Fruit fly (Drosophila melanogaster): ENCODE data around the gene AOX3.

AOX3 gene

DNA sequence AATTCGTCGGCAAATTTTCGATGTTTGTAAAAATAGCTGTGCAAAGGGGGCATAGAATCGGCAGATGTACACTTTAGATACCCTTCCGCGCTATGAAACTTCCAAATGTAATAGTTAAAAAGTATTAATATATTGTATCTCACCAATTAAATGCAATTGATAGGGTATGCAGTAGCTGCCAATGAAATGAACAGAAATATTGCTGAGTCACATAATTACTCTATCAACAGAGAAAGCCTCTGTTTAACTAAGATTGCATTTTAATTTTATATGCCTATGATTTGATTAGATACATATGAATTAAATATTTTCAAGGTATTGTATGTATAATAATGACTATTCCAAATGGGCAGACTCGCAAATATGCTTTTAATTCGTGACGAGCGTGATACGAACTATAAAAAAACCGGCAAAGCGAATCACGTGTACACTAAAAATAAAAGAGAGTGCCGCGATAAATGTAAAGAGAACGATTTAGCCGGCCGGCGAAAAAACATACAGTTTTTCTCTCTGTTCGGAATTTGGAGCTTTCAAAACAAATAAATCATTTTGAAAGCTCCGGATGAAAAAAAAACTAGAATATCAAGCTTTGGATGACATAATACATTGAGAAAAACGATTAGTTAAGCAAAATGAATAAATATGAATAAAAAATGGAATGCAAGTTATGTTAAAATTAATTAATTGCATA is at the start of gene AOX3 (continued):
- TF ChIP-seq Fer3 (tag; optimal IDR thresholded peaks at IDR 0.05) (no peak), vnd (GFP tag; IDR thresholded peaks at IDR 0.05; ENCODE audit: partially characterized antibody) (no peak), CG13296 (GFP tag; optimal IDR thresholded peaks at IDR 0.05) (no peak), CG12391 (tag; optimal IDR thresholded peaks at IDR 0.05) (no peak), row (GFP tag; IDR thresholded peaks at IDR 0.05) (peak; percentile 62), pzg (GFP tag; optimal IDR thresholded peaks at IDR 0.05) (no peak), jing (GFP tag; optimal IDR thresholded peaks at IDR 0.05) (no peak), odd (GFP tag; optimal IDR thresholded peaks at IDR 0.05) (no peak), sqz (GFP tag; optimal IDR thresholded peaks at IDR 0.05) (peak; percentile 37), bsh (GFP tag; optimal IDR thresholded peaks at IDR 0.05) (no peak), CG8765 (GFP tag; IDR thresholded peaks at IDR 0.05) (no peak), ind (GFP tag; optimal IDR thresholded peaks at IDR 0.05) (no peak), C15 (GFP tag; IDR thresholded peaks at IDR 0.05) (no peak), Oli (tag; optimal IDR thresholded peaks at IDR 0.05) (no peak), Trl (optimal IDR thresholded peaks at IDR 0.05) (peak; percentile 5 to 42), Trl (GFP tag; optimal IDR thresholded peaks at IDR 0.05) (no peak), Drgx (GFP tag; IDR thresholded peaks at IDR 0.05) (peak; percentile 57), cwo (GFP tag; optimal IDR thresholded peaks at IDR 0.05) (peak; percentile 93), inv (GFP tag; IDR thresholded peaks at IDR 0.05; ENCODE audit: partially characterized antibody) (no peak), CG9215 (GFP tag; IDR thresholded peaks at IDR 0.05) (peak; percentile 55), CG3407 (GFP tag; optimal IDR thresholded peaks at IDR 0.05) (no peak), CG8478 (optimal IDR thresholded peaks at IDR 0.05) (no peak), cas (GFP tag; IDR thresholded peaks at IDR 0.05) (no peak), CG17186 (GFP tag; optimal IDR thresholded peaks at IDR 0.05) (no peak), cad (GFP tag; optimal IDR thresholded peaks at IDR 0.05) (no peak), CG18476 (GFP tag; optimal IDR thresholded peaks at IDR 0.05) (no peak), org-1 (GFP tag; optimal IDR thresholded peaks at IDR 0.05) (no peak), Jarid2 (GFP tag; optimal IDR thresholded peaks at IDR 0.05) (no peak), lilli (GFP tag; optimal IDR thresholded peaks at IDR 0.05) (peak; percentile 54), CG32532 (GFP tag; IDR thresholded peaks at IDR 0.05) (peak; percentile 52; the same call in 1 of the 2 replicates), CG8281 (tag; optimal IDR thresholded peaks at IDR 0.05) (no peak), fd96Cb (tag; optimal IDR thresholded peaks at IDR 0.05) (no peak), Doc3 (GFP tag; IDR thresholded peaks at IDR 0.05; ENCODE audit: partially characterized antibody) (no peak), ssp (GFP tag; IDR thresholded peaks at IDR 0.05) (no peak), Hsf (GFP tag; optimal IDR thresholded peaks at IDR 0.05) (no peak), pita (GFP tag; optimal IDR thresholded peaks at IDR 0.05) (no peak), CG30020 (tag; optimal IDR thresholded peaks at IDR 0.05) (no peak), disco-r (GFP tag; optimal IDR thresholded peaks at IDR 0.05) (no peak), CG3847 (GFP tag; IDR thresholded peaks at IDR 0.05) (0 out of 2 replicates have a peak, but pooled peaks have one; percentile 35), so (GFP tag; IDR thresholded peaks at IDR 0.05) (no peak), CHES-1-like (GFP tag; optimal IDR thresholded peaks at IDR 0.05) (no peak), otp (GFP tag; IDR thresholded peaks at IDR 0.05) (no peak), Side (GFP tag; optimal IDR thresholded peaks at IDR 0.05) (no peak), CG12071 (GFP tag; optimal IDR thresholded peaks at IDR 0.05) (no peak), gro (GFP tag; optimal IDR thresholded peaks at IDR 0.05) (no peak), wor (GFP tag; IDR thresholded peaks at IDR 0.05) (no peak), CG13424 (tag; optimal IDR thresholded peaks at IDR 0.05) (no peak), CG10431 (GFP tag; optimal IDR thresholded peaks at IDR 0.05) (no peak), CG13287 (GFP tag; IDR thresholded peaks at IDR 0.05; ENCODE audit: partially characterized antibody) (no peak), CG2712 (tag; optimal IDR thresholded peaks at IDR 0.05) (no peak), CG1647 (GFP tag; optimal IDR thresholded peaks at IDR 0.05) (no peak)
